Worm (Caenorhabditis elegans): Measurements from ENCODE around the gene ephx-1.

The ephx-1 gene

DNA sequence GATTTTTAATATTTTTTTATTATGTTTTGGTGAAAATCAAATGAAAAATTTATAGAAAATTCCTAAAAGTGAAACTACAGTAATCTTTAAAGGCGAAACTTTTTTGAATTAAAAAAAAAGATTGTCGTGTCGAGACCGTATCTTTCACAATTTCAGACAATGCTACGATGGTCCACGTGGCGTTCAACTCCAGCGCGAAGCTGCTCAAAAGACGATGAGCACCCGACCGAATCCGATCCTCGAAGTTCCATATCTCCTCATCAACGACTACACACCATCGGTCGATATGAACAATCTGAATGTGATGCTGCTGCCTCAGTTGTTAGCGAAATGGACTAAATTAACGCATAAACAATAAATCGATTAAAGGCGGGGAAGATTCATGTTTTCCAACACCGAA lies 38.0 kb downstream of the ephx-1 start:
- no peak for TF ChIP-seq nhr-232 (tag; optimal IDR thresholded peaks at IDR 0.05)
- TF ChIP-seq madf-2 (tag; optimal IDR thresholded peaks at IDR 0.05) = no peak
- TF ChIP-seq ceh-24 (tag; optimal IDR thresholded peaks at IDR 0.05) = no peak
- no peak for TF ChIP-seq pha-4 (tag; optimal IDR thresholded peaks at IDR 0.05)
- no peak for TF ChIP-seq ahr-1 (tag; optimal IDR thresholded peaks at IDR 0.05)
- no peak for TF ChIP-seq dve-1 (tag; optimal IDR thresholded peaks at IDR 0.05)
- TF ChIP-seq ama-1 (optimal IDR thresholded peaks at IDR 0.05) = no peak
- TF ChIP-seq pag-3 (tag; optimal IDR thresholded peaks at IDR 0.05; ENCODE audit: borderline replicate concordance) = no peak
- no peak for TF ChIP-seq mec-3 (tag; optimal IDR thresholded peaks at IDR 0.05; ENCODE audit: borderline replicate concordance)
- TF ChIP-seq unc-55 (GFP tag; optimal IDR thresholded peaks at IDR 0.05) = no peak
- no peak for TF ChIP-seq gmeb-2 (tag; optimal IDR thresholded peaks at IDR 0.05)
- TF ChIP-seq pha-2 (tag; optimal IDR thresholded peaks at IDR 0.05) = no peak
- TF ChIP-seq hlh-8 (tag; optimal IDR thresholded peaks at IDR 0.05) = no peak
- no peak for TF ChIP-seq ttx-3 (tag; optimal IDR thresholded peaks at IDR 0.05)
- TF ChIP-seq pqm-1 (tag; optimal IDR thresholded peaks at IDR 0.05) = no peak
- no peak for TF ChIP-seq tbx-2 (tag; optimal IDR thresholded peaks at IDR 0.05)
- TF ChIP-seq fkh-6 (tag; optimal IDR thresholded peaks at IDR 0.05) = no peak
- no peak for TF ChIP-seq syd-9 (tag; optimal IDR thresholded peaks at IDR 0.05)
- TF ChIP-seq Y22D7AL.16 (tag; optimal IDR thresholded peaks at IDR 0.05) = no peak
- TF ChIP-seq ceh-45 (GFP tag; IDR thresholded peaks at IDR 0.05) = no peak

DNA sequence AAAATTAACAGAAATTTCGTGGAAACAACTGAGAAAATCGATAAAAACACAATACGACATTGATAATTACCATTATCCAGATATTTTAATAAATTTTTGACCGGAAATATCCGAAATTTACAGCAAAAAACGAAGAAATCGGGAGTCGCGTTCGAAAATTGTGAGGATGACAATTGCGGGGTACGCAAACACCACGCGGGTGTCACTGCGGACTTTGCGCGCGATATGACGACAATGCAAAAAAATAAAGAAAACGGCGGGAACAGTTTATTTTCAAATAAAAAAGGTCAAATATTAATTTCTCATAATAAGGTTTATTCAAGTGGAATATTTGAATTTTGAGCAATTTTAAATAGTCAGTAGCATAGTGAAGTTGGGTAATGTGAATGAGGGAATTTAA lies 39.6 kb downstream of the ephx-1 start, which contains the start of gene rpn-11:
Gene rpn-11, minus strand, starts transcription at position 198 of the 400 bp plus-strand sequence.
- no peak for TF ChIP-seq zip-5 (tag; optimal IDR thresholded peaks at IDR 0.05)
- TF ChIP-seq pqm-1 (tag; optimal IDR thresholded peaks at IDR 0.05) = no peak
- peak; percentile 71 for TF ChIP-seq nfya-1 (tag; optimal IDR thresholded peaks at IDR 0.05)
- TF ChIP-seq K02D7.2 (tag; optimal IDR thresholded peaks at IDR 0.05) = no peak
- TF ChIP-seq hlh-30 (tag; optimal IDR thresholded peaks at IDR 0.05; ENCODE audit: insufficient read depth) = peak; percentile 2
- no peak for TF ChIP-seq ceh-45 (GFP tag; IDR thresholded peaks at IDR 0.05)
- no peak for TF ChIP-seq fkh-6 (tag; optimal IDR thresholded peaks at IDR 0.05)
- no peak for TF ChIP-seq pha-2 (tag; optimal IDR thresholded peaks at IDR 0.05)
- TF ChIP-seq ceh-22 (tag; optimal IDR thresholded peaks at IDR 0.05) = no peak
- TF ChIP-seq unc-86 (tag; optimal IDR thresholded peaks at IDR 0.05) = peak; percentile 37
- TF ChIP-seq che-1 (tag; optimal IDR thresholded peaks at IDR 0.05) = no peak
- TF ChIP-seq odd-2 (tag; optimal IDR thresholded peaks at IDR 0.05) = no peak
- TF ChIP-seq tbx-2 (tag; optimal IDR thresholded peaks at IDR 0.05) = peak; percentile 29
- TF ChIP-seq lim-6 (tag; optimal IDR thresholded peaks at IDR 0.05) = no peak
- TF ChIP-seq madf-2 (tag; optimal IDR thresholded peaks at IDR 0.05) = no peak
- peak; percentile 9 for TF ChIP-seq unc-42 (tag; optimal IDR thresholded peaks at IDR 0.05)
- TF ChIP-seq ahr-1 (tag; optimal IDR thresholded peaks at IDR 0.05) = no peak
- no peak for TF ChIP-seq hlh-13 (GFP tag; optimal IDR thresholded peaks at IDR 0.05)
- TF ChIP-seq pat-9 (tag; optimal IDR thresholded peaks at IDR 0.05) = no peak
- TF ChIP-seq hlh-6 (tag; optimal IDR thresholded peaks at IDR 0.05) = no peak
- no peak for TF ChIP-seq hlh-15 (tag; optimal IDR thresholded peaks at IDR 0.05)
- no peak for TF ChIP-seq ama-1 (optimal IDR thresholded peaks at IDR 0.05)
- TF ChIP-seq ceh-31 (tag; optimal IDR thresholded peaks at IDR 0.05) = peak; percentile 44
- TF ChIP-seq ets-4 (tag; optimal IDR thresholded peaks at IDR 0.05) = no peak
- no peak for TF ChIP-seq tbx-7 (tag; optimal IDR thresholded peaks at IDR 0.05)
- TF ChIP-seq pax-1 (tag; optimal IDR thresholded peaks at IDR 0.05) = peak; percentile 39
- no peak for TF ChIP-seq sdc-2 (tag; optimal IDR thresholded peaks at IDR 0.05)
- no peak for TF ChIP-seq ceh-24 (tag; optimal IDR thresholded peaks at IDR 0.05)
- no peak for TF ChIP-seq gmeb-2 (tag; optimal IDR thresholded peaks at IDR 0.05)
- no peak for TF ChIP-seq dmd-4 (tag; optimal IDR thresholded peaks at IDR 0.05; ENCODE audit: borderline replicate concordance)
- no peak for TF ChIP-seq Y22D7AL.16 (tag; optimal IDR thresholded peaks at IDR 0.05)
- TF ChIP-seq elt-4 (tag; optimal IDR thresholded peaks at IDR 0.05) = no peak
- TF ChIP-seq ceh-2 (tag; optimal IDR thresholded peaks at IDR 0.05) = no peak
- TF ChIP-seq ttx-3 (tag; optimal IDR thresholded peaks at IDR 0.05) = no peak
- no peak for TF ChIP-seq ceh-19 (GFP tag; optimal IDR thresholded peaks at IDR 0.05)
- peak; percentile 44 for TF ChIP-seq elt-2 (tag; optimal IDR thresholded peaks at IDR 0.05)
- no peak for TF ChIP-seq C38D4.7 (GFP tag; optimal IDR thresholded peaks at IDR 0.05)
- TF ChIP-seq fax-1 (tag; optimal IDR thresholded peaks at IDR 0.05) = no peak
- no peak for TF ChIP-seq pag-3 (tag; optimal IDR thresholded peaks at IDR 0.05; ENCODE audit: borderline replicate concordance)
- no peak for TF ChIP-seq sox-4 (tag; optimal IDR thresholded peaks at IDR 0.05)
- TF ChIP-seq ref-2 (tag; optimal IDR thresholded peaks at IDR 0.05) = peak; percentile 54
- TF ChIP-seq dve-1 (tag; optimal IDR thresholded peaks at IDR 0.05) = no peak
- TF ChIP-seq ceh-14 (tag; optimal IDR thresholded peaks at IDR 0.05) = peak; percentile 25
- no peak for TF ChIP-seq lin-11 (tag; optimal IDR thresholded peaks at IDR 0.05)
- TF ChIP-seq rnt-1 (tag; optimal IDR thresholded peaks at IDR 0.05) = no peak

All from whole organism, late embryonic.